Worm (Caenorhabditis elegans): ENCODE measurements around the gene C55A1.4.
A peak's percentile ranks its signal among the peaks of the same experiment; 100 is the strongest.

Gene C55A1.4

DNA sequence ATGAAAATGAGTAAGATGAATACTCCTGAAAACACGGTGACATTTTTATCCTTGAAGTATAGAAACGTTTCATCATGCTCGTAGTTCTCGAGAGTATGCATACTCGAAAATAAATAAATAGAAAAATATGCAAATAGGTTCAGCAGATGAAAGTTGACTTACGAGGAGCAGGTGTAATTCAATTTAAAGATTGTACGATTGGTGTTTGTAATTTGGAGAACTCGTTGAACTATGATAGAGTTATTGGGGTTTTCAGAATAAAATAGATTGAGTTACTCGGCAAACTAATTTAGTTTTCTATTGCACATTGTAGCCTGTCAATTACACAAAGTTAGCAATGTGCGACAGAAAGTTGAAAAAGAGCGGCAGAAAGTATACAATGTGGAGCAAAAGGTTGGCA is 4.2 kb downstream of the C55A1.4 start, which contains the start of gene srz-44:
TSS of gene srz-44 (minus strand) at position 101 of the 400 bp plus-strand sequence.
- TF ChIP-seq flh-1 (GFP tag; optimal IDR thresholded peaks at IDR 0.05) = no peak
- TF ChIP-seq ces-1 (GFP tag; optimal IDR thresholded peaks at IDR 0.05) = peak; percentile 13
- no peak for TF ChIP-seq bed-3 (GFP tag; optimal IDR thresholded peaks at IDR 0.05)

ce11 chrV:15629543-15629942 is 13.5 kb downstream of the C55A1.4 start, which contains the start of gene str-248:
Gene str-248, minus strand, starts transcription at chrV:15629643.
- TF ChIP-seq mep-1 (tag; optimal IDR thresholded peaks at IDR 0.05) (no peak), sptf-1 (tag; optimal IDR thresholded peaks at IDR 0.05) (no peak), nhr-237 (tag; optimal IDR thresholded peaks at IDR 0.05) (no peak), sem-2 (GFP tag; optimal IDR thresholded peaks at IDR 0.05) (no peak), mls-2 (tag; optimal IDR thresholded peaks at IDR 0.05) (no peak), flh-1 (GFP tag; optimal IDR thresholded peaks at IDR 0.05) (no peak), unc-62 (GFP tag; optimal IDR thresholded peaks at IDR 0.05) (no peak), lsy-2 (tag; optimal IDR thresholded peaks at IDR 0.05) (no peak), blmp-1 (tag; optimal IDR thresholded peaks at IDR 0.05) (no peak), bed-3 (GFP tag; optimal IDR thresholded peaks at IDR 0.05) (no peak), drap-1 (GFP tag; optimal IDR thresholded peaks at IDR 0.05) (no peak), unc-39 (tag; optimal IDR thresholded peaks at IDR 0.05) (no peak)

DNA sequence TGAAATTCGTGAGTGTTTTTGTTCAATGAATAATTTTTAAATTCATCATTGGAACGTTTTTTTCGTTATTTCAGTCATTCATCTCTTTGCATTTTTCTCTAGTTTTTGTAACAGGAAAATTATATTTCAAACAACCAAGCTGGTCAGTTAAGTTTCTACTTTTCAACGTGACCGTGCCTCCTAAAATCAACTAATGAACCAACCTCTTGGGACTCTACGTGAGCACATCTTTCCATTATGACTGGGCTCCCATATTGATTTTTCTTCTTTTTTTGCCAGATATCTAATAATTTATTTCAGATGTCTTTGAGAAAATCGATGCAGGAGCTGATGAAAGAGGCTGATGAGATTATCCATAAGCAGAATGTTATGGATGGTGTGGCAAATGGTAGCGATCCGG is 17.5 kb downstream of the C55A1.4 start, which contains the start of gene C55A1.11:
TSS of gene C55A1.11 (plus strand) at position 301 of the 400 bp plus-strand sequence.
- TF ChIP-seq elt-3 (tag; optimal IDR thresholded peaks at IDR 0.05) (no peak), ceh-39 (tag; optimal IDR thresholded peaks at IDR 0.05) (no peak), sptf-1 (tag; optimal IDR thresholded peaks at IDR 0.05) (no peak), sem-2 (GFP tag; optimal IDR thresholded peaks at IDR 0.05) (no peak), snpc-4 (tag; optimal IDR thresholded peaks at IDR 0.05) (no peak), nhr-76 (tag; optimal IDR thresholded peaks at IDR 0.05) (no peak)

- TF ChIP-seq mep-1 (tag; optimal IDR thresholded peaks at IDR 0.05) = no peak
- no peak for TF ChIP-seq bed-3 (GFP tag; optimal IDR thresholded peaks at IDR 0.05)
- TF ChIP-seq zip-8 (tag; optimal IDR thresholded peaks at IDR 0.05) = no peak
- no peak for TF ChIP-seq ceh-39 (tag; optimal IDR thresholded peaks at IDR 0.05)
- TF ChIP-seq ces-1 (GFP tag; optimal IDR thresholded peaks at IDR 0.05) = no peak
- no peak for TF ChIP-seq tbx-8 (GFP tag; optimal IDR thresholded peaks at IDR 0.05)
- no peak for TF ChIP-seq sptf-1 (tag; optimal IDR thresholded peaks at IDR 0.05)
- TF ChIP-seq unc-120 (tag; optimal IDR thresholded peaks at IDR 0.05; ENCODE audit: poor library complexity, severe bottlenecking) = no peak
- TF ChIP-seq unc-62 (GFP tag; optimal IDR thresholded peaks at IDR 0.05) = no peak
- TF ChIP-seq elt-1 (tag; optimal IDR thresholded peaks at IDR 0.05; ENCODE audit: borderline replicate concordance, insufficient read depth) = no peak
- TF ChIP-seq lin-32 (GFP tag; optimal IDR thresholded peaks at IDR 0.05) = no peak
- no peak for TF ChIP-seq mls-2 (tag; optimal IDR thresholded peaks at IDR 0.05)
- TF ChIP-seq ceh-43 (GFP tag; optimal IDR thresholded peaks at IDR 0.05) = no peak
- TF ChIP-seq flh-1 (GFP tag; optimal IDR thresholded peaks at IDR 0.05) = no peak
Observed at ce11 chrV:15621518-15621917, 21.6 kb downstream of the C55A1.4 start, which contains the start of gene C55A1.1. Gene C55A1.1, plus strand, starts transcription at chrV:15621818.

ce11 chrV:15614534-15614933 is 28.6 kb downstream of the C55A1.4 start:
- no peak for TF ChIP-seq mep-1 (tag; optimal IDR thresholded peaks at IDR 0.05)
- no peak for TF ChIP-seq zip-8 (tag; optimal IDR thresholded peaks at IDR 0.05)
- no peak for TF ChIP-seq drap-1 (GFP tag; optimal IDR thresholded peaks at IDR 0.05)
- TF ChIP-seq cnd-1 (tag; optimal IDR thresholded peaks at IDR 0.05) = no peak
- TF ChIP-seq unc-39 (tag; optimal IDR thresholded peaks at IDR 0.05) = no peak
- TF ChIP-seq blmp-1 (tag; optimal IDR thresholded peaks at IDR 0.05) = no peak
- TF ChIP-seq hlh-1 (tag; optimal IDR thresholded peaks at IDR 0.05) = no peak
- no peak for TF ChIP-seq ham-2 (GFP tag; optimal IDR thresholded peaks at IDR 0.05)
- TF ChIP-seq nhr-76 (tag; optimal IDR thresholded peaks at IDR 0.05) = no peak
- TF ChIP-seq tbx-8 (GFP tag; optimal IDR thresholded peaks at IDR 0.05) = no peak
- no peak for TF ChIP-seq ces-1 (GFP tag; optimal IDR thresholded peaks at IDR 0.05)
- TF ChIP-seq nhr-237 (tag; optimal IDR thresholded peaks at IDR 0.05) = no peak
- no peak for TF ChIP-seq flh-1 (GFP tag; optimal IDR thresholded peaks at IDR 0.05)
- no peak for TF ChIP-seq elt-1 (tag; optimal IDR thresholded peaks at IDR 0.05; ENCODE audit: borderline replicate concordance, insufficient read depth)
- TF ChIP-seq nhr-12 (tag; optimal IDR thresholded peaks at IDR 0.05) = no peak
- no peak for TF ChIP-seq unc-120 (tag; optimal IDR thresholded peaks at IDR 0.05; ENCODE audit: poor library complexity, severe bottlenecking)
- no peak for TF ChIP-seq ceh-43 (GFP tag; optimal IDR thresholded peaks at IDR 0.05)
- TF ChIP-seq ztf-11 (tag; optimal IDR thresholded peaks at IDR 0.05) = no peak

DNA sequence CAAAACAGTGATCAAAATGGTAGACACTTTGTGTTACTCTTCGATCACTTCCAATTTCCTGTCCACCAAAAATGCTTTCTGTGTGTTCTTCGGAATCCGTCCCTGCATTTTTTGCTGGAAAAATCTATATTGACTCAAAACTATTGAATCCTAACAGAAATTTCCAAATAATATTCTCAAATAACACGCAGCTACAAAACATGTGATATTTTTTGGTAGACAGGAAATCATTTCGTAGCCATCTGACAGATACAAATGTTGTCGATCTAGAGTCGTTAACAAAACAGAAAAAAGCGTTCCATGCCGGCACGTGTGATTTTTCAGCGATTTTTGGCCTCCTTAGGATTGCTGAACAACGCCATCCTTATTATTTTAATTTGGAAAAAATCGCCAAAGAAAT is 30.2 kb downstream of the C55A1.4 start, which contains the start of gene str-263:
TSS of gene str-263 (plus strand) at position 301 of the 400 bp plus-strand sequence.
- TF ChIP-seq lin-32 (GFP tag; optimal IDR thresholded peaks at IDR 0.05) = no peak
